Worm (Caenorhabditis elegans) whole organism, L1 larva: ENCODE results near the gene B0250.7.

Experiments
- aha-1 ChIP-seq: fragments of 150-350 bp; optimal IDR thresholded peaks from 2 replicates; lab custom pipeline; 2014; ENCODE audit warnings: missing biosample characterization, missing genetic modification characterization
- dsc-1 ChIP-seq: sonication (generic microtip); optimal IDR thresholded peaks from 2 replicates; lab custom pipeline; 2016; ENCODE audit warnings: mild to moderate bottlenecking, missing genetic modification characterization, missing compliant biosample characterization
- ets-5 ChIP-seq: fragments of 200-800 bp; sonication (Bioruptor generic); IDR thresholded peaks from 2 replicates; pipeline ENCODE4 v1.3.6; 2022; ENCODE audit warnings: missing genetic modification characterization, missing compliant biosample characterization
- irx-1 ChIP-seq: sonication (generic microtip); optimal IDR thresholded peaks from 2 replicates; lab custom pipeline; 2016; ENCODE audit warnings: missing genetic modification characterization, missing compliant biosample characterization
- jun-1 ChIP-seq: fragments of 150-350 bp; optimal IDR thresholded peaks from 2 replicates; lab custom pipeline; 2014; ENCODE audit warnings: missing biosample characterization, missing genetic modification reagents, missing genetic modification characterization
- mep-1 ChIP-seq: fragments of 150-350 bp; optimal IDR thresholded peaks from 2 replicates; lab custom pipeline; 2014; ENCODE audit warnings: missing biosample characterization, missing genetic modification characterization
- nhr-11 ChIP-seq: fragments of 150-350 bp; optimal IDR thresholded peaks from 2 replicates; lab custom pipeline; 2014; ENCODE audit warnings: missing biosample characterization, missing genetic modification characterization
- nhr-28 ChIP-seq: fragments of 150-350 bp; optimal IDR thresholded peaks from 2 replicates; lab custom pipeline; 2014; ENCODE audit warnings: missing biosample characterization, missing genetic modification characterization
- nhr-76 ChIP-seq: sonication (generic microtip); optimal IDR thresholded peaks from 2 replicates; lab custom pipeline; 2017; ENCODE audit warnings: missing biosample characterization, missing genetic modification characterization
- pag-3 ChIP-seq: sonication (generic microtip); optimal IDR thresholded peaks from 2 replicates; lab custom pipeline; 2017; ENCODE audit warnings: missing genetic modification characterization, mild to moderate bottlenecking, missing compliant biosample characterization, antibody characterized with exemption, borderline replicate concordance; ENCODE audit not compliant: insufficient read depth
- unc-62 ChIP-seq: fragments of 150-350 bp; optimal IDR thresholded peaks from 2 replicates; lab custom pipeline; 2014; ENCODE audit warnings: missing biosample characterization, missing genetic modification reagents, missing genetic modification characterization
- zag-1 ChIP-seq: fragments of 150-350 bp; optimal IDR thresholded peaks from 2 replicates; lab custom pipeline; 2014; ENCODE audit warnings: missing biosample characterization, missing genetic modification characterization

DNA sequence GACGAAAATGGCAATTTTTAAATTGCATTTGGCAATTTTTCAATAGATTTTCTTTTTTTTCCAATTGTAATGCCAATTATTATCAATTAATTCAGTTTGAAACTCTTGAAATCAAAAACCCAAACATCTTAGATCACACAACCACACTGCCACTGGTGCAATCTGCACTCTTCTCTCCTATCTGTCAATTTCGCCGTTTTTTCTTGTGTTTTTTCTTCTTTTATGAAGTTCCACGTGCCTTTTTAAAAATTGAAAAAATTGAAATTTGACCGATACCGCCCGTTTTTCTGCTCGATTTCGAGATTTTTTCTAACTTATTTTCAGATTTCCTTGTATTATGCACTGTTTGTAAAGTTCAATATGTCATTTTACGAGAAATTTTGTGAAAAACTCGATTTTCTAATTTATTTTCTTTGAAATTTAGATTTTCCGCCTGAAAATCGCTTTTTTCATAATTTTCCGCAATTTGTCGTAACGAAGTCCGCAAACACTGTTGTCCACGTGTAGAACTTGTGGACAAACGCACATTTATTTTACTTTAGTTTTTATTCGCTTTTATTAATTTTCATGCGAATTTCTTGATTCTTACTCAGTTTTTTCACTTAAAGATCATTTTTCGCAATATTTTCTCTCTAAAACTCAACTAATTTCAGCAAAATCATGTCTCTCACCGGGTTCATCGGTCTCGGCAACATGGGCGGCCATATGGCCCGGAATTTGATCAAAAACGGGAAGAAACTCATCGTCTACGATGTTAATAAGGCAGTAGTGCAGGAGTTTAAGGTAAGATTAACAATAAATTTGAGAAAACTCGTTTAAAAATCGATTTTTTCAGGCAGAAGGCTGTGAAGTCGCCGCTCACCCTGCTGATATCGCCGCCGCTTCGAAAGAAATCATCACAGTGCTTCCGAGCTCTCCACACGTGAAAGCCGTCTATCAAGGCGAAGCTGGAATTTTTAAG lies 17.7 kb upstream of the B0250.7 start, which contains the start of gene B0250.5:
- TF ChIP-seq dsc-1 (tag; lab: Kevin White, UChicago) = peak; percentile 42
- TF ChIP-seq unc-62 (GFP tag; lab: Kevin White, UChicago) = no peak
- no peak for TF ChIP-seq ets-5
- TF ChIP-seq nhr-11 = no peak
- TF ChIP-seq jun-1 (tag; lab: Kevin White, UChicago) = no peak
- TF ChIP-seq aha-1 = no peak
- peak; percentile 69 for TF ChIP-seq mep-1 (tag; lab: Kevin White, UChicago)
- no peak for TF ChIP-seq nhr-28 (tag; lab: Kevin White, UChicago)
- TF ChIP-seq pag-3 (tag; lab: Kevin White, UChicago) = no peak
- no peak for TF ChIP-seq zag-1
- TF ChIP-seq irx-1 = peak; percentile 62
- TF ChIP-seq nhr-76 (tag; lab: Kevin White, UChicago) = no peak
